Fruit fly (Drosophila melanogaster): ENCODE measurements around the gene Nup37.

The Nup37 gene

DNA sequence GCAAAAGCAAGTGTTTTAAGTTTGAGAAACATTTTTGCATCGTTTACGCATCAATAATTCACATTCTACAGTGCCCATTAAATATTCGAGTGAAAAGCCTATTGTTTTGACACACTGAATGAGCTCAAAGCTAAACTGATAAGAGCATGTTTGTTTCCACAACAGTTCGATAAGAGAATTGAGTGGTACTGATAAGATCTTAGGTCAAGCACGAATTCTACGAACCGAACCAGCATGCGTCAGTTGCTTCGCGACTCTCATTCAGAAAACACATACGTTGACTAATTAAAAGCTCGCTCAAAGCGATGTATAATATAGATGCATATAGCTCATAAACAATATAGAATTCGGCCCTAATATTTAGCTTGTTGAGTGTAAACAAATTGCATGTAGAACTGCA is 38.3 kb upstream of the Nup37 start:
- TF ChIP-seq CG1620 (GFP tag; optimal IDR thresholded peaks at IDR 0.05): no peak
- peak; percentile 40 for TF ChIP-seq cic (GFP tag; optimal IDR thresholded peaks at IDR 0.05)
- TF ChIP-seq cnc (optimal IDR thresholded peaks at IDR 0.05): no peak
- peak; percentile 91 for TF ChIP-seq kay (GFP tag; ENCODE audit: borderline replicate concordance)

DNA sequence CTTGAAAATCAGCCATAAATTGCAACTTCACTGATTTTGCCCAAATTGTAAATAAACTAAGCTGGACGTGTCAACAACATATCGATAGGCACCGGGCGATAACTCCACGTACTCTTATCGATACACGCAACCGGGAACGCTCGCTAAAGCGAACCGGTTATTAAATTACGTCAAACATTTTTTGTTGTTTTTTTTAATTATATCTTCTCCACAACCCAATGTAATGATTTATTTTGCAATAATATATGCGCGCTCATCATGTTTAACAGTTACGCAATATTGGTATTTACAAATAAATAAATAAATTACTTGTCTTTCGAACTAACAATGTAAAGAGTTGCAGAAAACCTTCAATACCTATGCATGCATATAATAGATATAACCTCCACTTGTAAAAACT is 32.3 kb upstream of the Nup37 start, which contains the start of gene Saysd1:
Gene Saysd1 (minus strand): TSS at position 66 of the 400 bp plus-strand sequence.
- TF ChIP-seq CG14711 (tag; optimal IDR thresholded peaks at IDR 0.05): peak; percentile 3
- no peak for TF ChIP-seq Crg-1 (GFP tag; optimal IDR thresholded peaks at IDR 0.05)
- peak; percentile 51 for TF ChIP-seq toe (GFP tag; optimal IDR thresholded peaks at IDR 0.05)
- TF ChIP-seq cnc (optimal IDR thresholded peaks at IDR 0.05): no peak
- TF ChIP-seq CG11617 (GFP tag; optimal IDR thresholded peaks at IDR 0.05): no peak
- no peak for TF ChIP-seq CG1620 (GFP tag; optimal IDR thresholded peaks at IDR 0.05)
- peak; percentile 21 for TF ChIP-seq CG7045 (GFP tag; optimal IDR thresholded peaks at IDR 0.05)
- TF ChIP-seq CG5204 (GFP tag; optimal IDR thresholded peaks at IDR 0.05): no peak
- TF ChIP-seq CG7101 (tag; optimal IDR thresholded peaks at IDR 0.05): no peak
- peak; percentile 71 for TF ChIP-seq kay (GFP tag; ENCODE audit: borderline replicate concordance)
- no peak for TF ChIP-seq Clk (GFP tag; optimal IDR thresholded peaks at IDR 0.05)
- TF ChIP-seq CG12768 (GFP tag; optimal IDR thresholded peaks at IDR 0.05): no peak
- no peak for TF ChIP-seq bab1 (GFP tag; optimal IDR thresholded peaks at IDR 0.05)
- no peak for TF ChIP-seq Mnt (GFP tag; optimal IDR thresholded peaks at IDR 0.05)
- no peak for TF ChIP-seq CG33017 (tag; optimal IDR thresholded peaks at IDR 0.05)
- TF ChIP-seq ovo (GFP tag; optimal IDR thresholded peaks at IDR 0.05): no peak
- TF ChIP-seq cic (GFP tag; optimal IDR thresholded peaks at IDR 0.05): no peak
- peak; percentile 12 for TF ChIP-seq Hr96 (GFP tag; optimal IDR thresholded peaks at IDR 0.05)
- TF ChIP-seq tj (GFP tag; optimal IDR thresholded peaks at IDR 0.05): no peak

DNA sequence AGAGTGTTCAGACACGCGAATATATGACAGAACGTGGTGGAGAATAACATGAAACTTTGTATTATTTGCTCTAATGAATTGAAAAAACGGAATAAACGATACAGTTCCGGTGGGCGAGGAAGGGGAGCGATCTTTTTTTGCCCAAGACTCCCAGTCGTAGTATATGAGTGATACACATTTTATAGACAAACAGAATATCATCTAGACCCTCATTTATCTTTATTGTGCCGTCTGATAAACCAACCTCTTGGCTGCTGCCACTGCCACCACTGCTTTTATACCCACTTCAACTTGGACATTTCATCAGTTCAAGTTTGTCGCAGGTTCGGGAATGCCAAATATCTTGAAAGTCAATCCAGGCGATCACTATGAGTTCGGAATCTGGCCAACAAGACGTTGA is 31.5 kb upstream of the Nup37 start, which contains the start of gene CG31106:
Gene CG31106 (plus strand): TSS at position 301 of the 400 bp plus-strand sequence.
- TF ChIP-seq pad (GFP tag; optimal IDR thresholded peaks at IDR 0.05) (no peak), Mnt (GFP tag; optimal IDR thresholded peaks at IDR 0.05) (no peak), cnc (optimal IDR thresholded peaks at IDR 0.05) (no peak), Clk (GFP tag; optimal IDR thresholded peaks at IDR 0.05) (no peak)

DNA sequence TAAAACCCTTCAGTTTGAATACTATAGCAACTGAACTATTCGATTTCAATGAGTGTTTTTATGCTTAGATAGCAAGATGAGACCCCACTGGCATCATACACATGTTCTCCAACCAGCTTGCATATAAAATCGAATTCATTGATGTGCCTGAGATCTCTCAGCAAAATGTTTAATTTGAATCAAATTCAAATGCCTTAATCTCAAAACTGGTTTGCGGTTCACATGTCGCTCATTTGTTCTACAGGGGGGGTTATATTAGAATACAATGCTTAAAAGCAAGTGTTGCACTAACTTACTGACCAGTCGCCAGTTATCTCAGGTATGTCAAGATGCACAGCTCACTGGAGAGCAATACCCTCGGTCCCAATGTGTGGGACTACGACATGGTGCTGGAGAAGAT is 28.4 kb upstream of the Nup37 start, which contains the start of gene CG31103:
Gene CG31103 (plus strand): TSS at position 301 of the 400 bp plus-strand sequence.
- TF ChIP-seq cic (GFP tag; optimal IDR thresholded peaks at IDR 0.05) (peak; percentile 6), CG14711 (tag; optimal IDR thresholded peaks at IDR 0.05) (no peak), CG7045 (GFP tag; optimal IDR thresholded peaks at IDR 0.05) (no peak), Mnt (GFP tag; optimal IDR thresholded peaks at IDR 0.05) (no peak), CG5204 (GFP tag; optimal IDR thresholded peaks at IDR 0.05) (no peak), kay (GFP tag; ENCODE audit: borderline replicate concordance) (no peak)

DNA sequence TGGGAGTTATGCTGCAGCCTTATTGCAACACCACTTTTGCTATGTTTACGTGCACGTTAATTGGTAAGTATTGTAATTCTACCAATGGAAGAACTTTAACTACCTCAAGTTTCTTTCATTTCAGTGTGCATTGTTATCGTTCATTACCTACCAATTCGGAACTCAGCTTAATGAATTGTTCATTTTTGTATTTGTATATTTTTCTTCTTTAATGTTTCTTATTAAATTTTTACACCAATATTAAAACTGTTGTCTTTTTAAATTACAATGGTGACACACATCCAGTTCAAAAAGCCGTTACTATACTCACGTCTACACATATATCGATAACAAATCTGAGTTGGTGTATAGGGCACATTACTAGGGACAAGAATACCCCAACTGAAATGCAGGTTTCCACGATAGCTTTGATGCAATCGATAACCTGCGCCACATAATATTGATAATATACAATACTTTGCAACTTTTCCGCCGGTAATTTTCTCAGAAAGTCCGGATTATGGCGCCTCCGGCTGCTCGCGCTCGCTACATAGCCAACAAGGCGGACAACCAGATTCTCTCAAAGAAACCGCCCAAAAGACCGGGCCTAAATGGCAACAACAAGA is 26.2 kb upstream of the Nup37 start, which contains the start of gene Alg9:
Gene Alg9 (plus strand): TSS at position 387 of the 605 bp plus-strand sequence.
- no peak for TF ChIP-seq ovo (GFP tag; optimal IDR thresholded peaks at IDR 0.05)
- no peak for TF ChIP-seq tj (GFP tag; optimal IDR thresholded peaks at IDR 0.05)
- no peak for TF ChIP-seq cic (GFP tag; optimal IDR thresholded peaks at IDR 0.05)
- peak; percentile 42 for TF ChIP-seq CG5204 (GFP tag; optimal IDR thresholded peaks at IDR 0.05)
- peak; percentile 3 for TF ChIP-seq toe (GFP tag; optimal IDR thresholded peaks at IDR 0.05)
- TF ChIP-seq bab1 (GFP tag; optimal IDR thresholded peaks at IDR 0.05): no peak
- TF ChIP-seq CG14711 (tag; optimal IDR thresholded peaks at IDR 0.05): peak; percentile 11
- peak; percentile 74 for TF ChIP-seq kay (GFP tag; ENCODE audit: borderline replicate concordance)
- TF ChIP-seq CG7101 (tag; optimal IDR thresholded peaks at IDR 0.05): no peak

DNA sequence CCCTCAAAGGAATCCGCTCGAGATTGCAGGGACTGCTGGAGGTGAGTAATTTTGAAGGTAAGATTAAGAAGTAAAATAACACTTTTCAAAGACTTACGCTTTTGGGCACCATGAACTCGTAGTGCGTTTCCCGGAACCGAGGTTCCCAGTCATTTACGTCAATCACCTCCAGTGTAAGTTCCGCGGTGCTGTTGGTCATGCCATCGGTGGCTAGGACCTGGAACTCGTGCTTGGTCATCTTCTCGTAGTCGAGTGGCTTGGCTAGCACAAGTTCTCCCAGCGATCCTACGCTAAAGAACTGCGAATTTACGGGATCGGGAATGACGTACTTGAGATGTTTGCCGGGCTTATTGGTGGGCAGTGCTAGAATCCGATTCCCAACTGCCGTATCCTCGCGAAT is 22.0 kb upstream of the Nup37 start:
- TF ChIP-seq CG5204 (GFP tag; optimal IDR thresholded peaks at IDR 0.05) (no peak), CG12768 (GFP tag; optimal IDR thresholded peaks at IDR 0.05) (no peak), CG7045 (GFP tag; optimal IDR thresholded peaks at IDR 0.05) (no peak), CG1620 (GFP tag; optimal IDR thresholded peaks at IDR 0.05) (no peak), pad (GFP tag; optimal IDR thresholded peaks at IDR 0.05) (no peak), tj (GFP tag; optimal IDR thresholded peaks at IDR 0.05) (no peak), cnc (optimal IDR thresholded peaks at IDR 0.05) (no peak), cic (GFP tag; optimal IDR thresholded peaks at IDR 0.05) (no peak), CG11617 (GFP tag; optimal IDR thresholded peaks at IDR 0.05) (no peak), Clk (GFP tag; optimal IDR thresholded peaks at IDR 0.05) (no peak)

DNA sequence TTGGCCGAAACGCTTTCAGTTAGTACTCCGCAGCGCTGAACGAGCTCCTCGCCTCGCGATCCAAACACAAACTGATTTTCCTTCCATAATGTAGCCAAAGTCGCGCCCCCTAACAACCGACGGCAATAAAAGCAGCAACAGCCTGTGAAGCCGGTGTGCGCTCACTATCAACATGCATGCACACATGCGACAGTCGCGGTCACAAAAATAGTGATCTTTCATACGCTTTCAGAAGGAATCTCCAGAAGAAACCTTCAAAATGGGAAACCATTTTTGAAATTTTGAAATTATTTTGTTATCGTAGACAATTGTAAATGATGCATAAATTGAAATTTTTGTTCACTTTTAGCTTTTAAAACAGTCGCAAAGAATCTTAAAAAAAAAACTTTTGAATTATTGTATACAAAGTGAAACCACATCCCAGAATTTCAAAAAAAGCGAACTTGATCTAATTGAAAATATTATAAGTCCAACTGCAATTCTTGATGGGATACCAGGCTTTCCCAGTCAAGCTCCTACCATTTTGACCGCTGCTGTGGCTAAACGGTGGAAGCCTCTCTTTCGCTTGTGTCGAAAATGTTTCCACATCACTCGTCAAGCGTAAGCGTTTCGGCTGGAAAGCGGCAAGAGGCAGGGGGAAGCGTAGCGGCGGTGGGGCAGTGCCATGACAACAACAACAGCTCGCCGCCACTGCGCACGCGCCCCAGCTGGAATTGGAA is 15.0 kb upstream of the Nup37 start, which contains the start of gene Cad96Cb:
Gene Cad96Cb (minus strand): TSS at position 51 of the 719 bp plus-strand sequence.
- no peak for TF ChIP-seq cic (GFP tag; optimal IDR thresholded peaks at IDR 0.05)
- no peak for TF ChIP-seq Crg-1 (GFP tag; optimal IDR thresholded peaks at IDR 0.05)
- TF ChIP-seq cnc (optimal IDR thresholded peaks at IDR 0.05): no peak
- TF ChIP-seq CG7101 (tag; optimal IDR thresholded peaks at IDR 0.05): no peak
- TF ChIP-seq Clk (GFP tag; optimal IDR thresholded peaks at IDR 0.05): no peak
- TF ChIP-seq CG33017 (tag; optimal IDR thresholded peaks at IDR 0.05): no peak
- no peak for TF ChIP-seq CG1620 (GFP tag; optimal IDR thresholded peaks at IDR 0.05)
